Worm (Caenorhabditis elegans) whole organism, L4 larva: ENCODE results near the gene tbx-2.

Source experiments
- D1046.2 ChIP-seq: fragments of 200-800 bp; sonication (Bioruptor generic); IDR thresholded peaks from 2 replicates; pipeline ENCODE4 v1.3.6; 2022; ENCODE audit warnings: missing genetic modification characterization, missing compliant biosample characterization
- F26F4.8 ChIP-seq: fragments of 200-800 bp; sonication (Bioruptor generic); conservative IDR thresholded peaks from 2 replicates; pipeline ENCODE4 v1.3.6; 2022; ENCODE audit warnings: missing genetic modification characterization, missing compliant biosample characterization
- T26A8.4 ChIP-seq: fragments of 200-800 bp; sonication (Bioruptor generic); IDR thresholded peaks from 2 replicates; pipeline ENCODE4 v1.3.6; 2022; ENCODE audit warnings: missing genetic modification characterization, missing compliant biosample characterization
- Y75B8A.6 ChIP-seq: fragments of 200-800 bp; sonication (Bioruptor generic); IDR thresholded peaks from 2 replicates; pipeline ENCODE4 v1.3.6; 2022; ENCODE audit warnings: missing genetic modification reagents, missing genetic modification characterization, missing compliant biosample characterization
- ZK337.2 ChIP-seq: fragments of 200-800 bp; sonication (Bioruptor generic); IDR thresholded peaks from 2 replicates; pipeline ENCODE4 v1.3.6; 2022; ENCODE audit warnings: missing genetic modification reagents, missing genetic modification characterization, missing compliant biosample characterization
- aha-1 ChIP-seq: fragments of 150-350 bp; peaks from one replicate; lab custom pipeline; 2014; ENCODE audit warnings: missing biosample characterization, missing genetic modification characterization
- aly-2 ChIP-seq: sonication (generic microtip); optimal IDR thresholded peaks from 2 replicates; lab custom pipeline; 2018; ENCODE audit warnings: missing biosample characterization, missing genetic modification characterization
- attf-4 ChIP-seq: sonication (generic microtip); optimal IDR thresholded peaks from 3 replicates; lab custom pipeline; 2017; ENCODE audit warnings: missing biosample characterization, missing genetic modification characterization
- ceh-28 ChIP-seq: fragments of 150-350 bp; optimal IDR thresholded peaks from 2 replicates; lab custom pipeline; 2014; ENCODE audit warnings: missing biosample characterization, missing genetic modification reagents, missing genetic modification characterization
- ceh-32 ChIP-seq: sonication (generic microtip); optimal IDR thresholded peaks from 2 replicates; lab custom pipeline; 2016; ENCODE audit warnings: mild to moderate bottlenecking, missing genetic modification characterization, missing compliant biosample characterization; ENCODE audit not compliant: poor library complexity
- ces-1 ChIP-seq: fragments of 150-350 bp; sonication (generic microtip); optimal IDR thresholded peaks from 4 replicates; lab custom pipeline; 2014; ENCODE audit warnings: missing biosample characterization, missing genetic modification reagents, missing genetic modification characterization
- daf-16 ChIP-seq, 3 experiments: sonication (generic microtip); optimal IDR thresholded peaks; 2 replicates each; lab custom pipeline; 2016 to 2017; ENCODE audit warnings: missing genetic modification characterization in 3 of 3, missing genetic modification reagents in 3 of 3, mild to moderate bottlenecking in 2 of 3, missing compliant biosample characterization in 2 of 3, missing biosample characterization in 1 of 3, moderate library complexity in 1 of 3
- daf-8 ChIP-seq: fragments of 200-800 bp; sonication (Bioruptor generic); IDR thresholded peaks from 2 replicates; pipeline ENCODE4 v1.3.6; 2022; ENCODE audit warnings: missing genetic modification characterization, missing compliant biosample characterization
- dmd-6 ChIP-seq: fragments of 200-800 bp; sonication (Bioruptor generic); IDR thresholded peaks from 2 replicates; pipeline ENCODE4 v1.3.6; 2022; ENCODE audit warnings: missing genetic modification reagents, missing genetic modification characterization, missing compliant biosample characterization
- dmd-8 ChIP-seq: fragments of 200-800 bp; sonication (Bioruptor generic); IDR thresholded peaks from 2 replicates; pipeline ENCODE4 v1.3.6; 2022; ENCODE audit warnings: missing genetic modification characterization, missing compliant biosample characterization
- dmd-9 ChIP-seq: fragments of 200-800 bp; sonication (Bioruptor generic); IDR thresholded peaks from 2 replicates; pipeline ENCODE4 v1.3.6; 2022; ENCODE audit warnings: missing genetic modification reagents, missing genetic modification characterization, missing compliant biosample characterization
- dve-1 ChIP-seq: sonication (generic microtip); optimal IDR thresholded peaks from 2 replicates; lab custom pipeline; 2017; ENCODE audit warnings: antibody characterized with exemption, mild to moderate bottlenecking, missing genetic modification characterization, missing compliant biosample characterization; ENCODE audit not compliant: insufficient read depth
- egl-27 ChIP-seq: sonication (generic microtip); optimal IDR thresholded peaks from 3 replicates; lab custom pipeline; 2017; ENCODE audit warnings: missing biosample characterization, missing genetic modification reagents, missing genetic modification characterization
- egl-43 ChIP-seq: fragments of 200-800 bp; sonication (Bioruptor generic); IDR thresholded peaks from 2 replicates; pipeline ENCODE4 v1.3.6; 2022; ENCODE audit warnings: missing genetic modification reagents, missing genetic modification characterization, missing compliant biosample characterization
- fos-1 ChIP-seq: fragments of 150-350 bp; optimal IDR thresholded peaks from 2 replicates; lab custom pipeline; 2014; ENCODE audit warnings: missing biosample characterization, missing genetic modification characterization
- hlh-11 ChIP-seq: fragments of 200-800 bp; sonication (Bioruptor generic); optimal IDR thresholded peaks from 2 replicates; lab custom pipeline; 2018; ENCODE audit warnings: mild to moderate bottlenecking, missing genetic modification characterization, missing compliant biosample characterization
- hmg-1.1 ChIP-seq: fragments of 200-800 bp; sonication (Bioruptor generic); IDR thresholded peaks from 2 replicates; pipeline ENCODE4 v1.3.6; 2022; ENCODE audit warnings: missing genetic modification reagents, missing genetic modification characterization, missing compliant biosample characterization
- lim-7 ChIP-seq: fragments of 200-800 bp; sonication (Bioruptor generic); IDR thresholded peaks from 2 replicates; pipeline ENCODE4 v1.3.6; 2022; ENCODE audit warnings: missing genetic modification characterization, missing compliant biosample characterization
- madf-5 ChIP-seq, 2 experiments: fragments of 200-800 bp; sonication (Bioruptor generic); IDR thresholded peaks; 2 replicates each; pipeline ENCODE4 v1.3.6; 2022; ENCODE audit warnings: missing compliant biosample characterization in 2 of 2, missing genetic modification characterization in 2 of 2
- madf-9 ChIP-seq: fragments of 200-800 bp; sonication (Bioruptor generic); conservative IDR thresholded peaks from 2 replicates; pipeline ENCODE4 v1.3.6; 2022; ENCODE audit warnings: missing genetic modification reagents, missing genetic modification characterization, missing compliant biosample characterization
- mdl-1 ChIP-seq, 2 experiments: fragments of 150-350 bp in 1 of 2; sonication (generic microtip) in 1 of 2; optimal IDR thresholded peaks; 2 replicates each; lab custom pipeline; 2014 to 2017; ENCODE audit warnings: missing biosample characterization in 2 of 2, missing genetic modification characterization in 2 of 2
- mes-2 ChIP-seq: sonication (generic microtip); optimal IDR thresholded peaks from 2 replicates; lab custom pipeline; 2016; ENCODE audit warnings: missing genotype, mild to moderate bottlenecking, missing genetic modification characterization, missing compliant biosample characterization; ENCODE audit not compliant: poor library complexity, severe bottlenecking
- nhr-28 ChIP-seq: fragments of 150-350 bp; optimal IDR thresholded peaks from 2 replicates; lab custom pipeline; 2014; ENCODE audit warnings: missing biosample characterization, missing genetic modification characterization
- nhr-76 ChIP-seq: fragments of 150-350 bp; optimal IDR thresholded peaks from 2 replicates; lab custom pipeline; 2014; ENCODE audit warnings: missing biosample characterization, missing genetic modification characterization
- nhr-77 ChIP-seq: fragments of 150-350 bp; optimal IDR thresholded peaks from 2 replicates; lab custom pipeline; 2014; ENCODE audit warnings: missing biosample characterization, missing genetic modification characterization
- php-3 ChIP-seq: fragments of 200-800 bp; sonication (Bioruptor generic); IDR thresholded peaks from 2 replicates; pipeline ENCODE4 v1.3.6; 2022; ENCODE audit warnings: missing genetic modification reagents, missing genetic modification characterization, missing compliant biosample characterization
- pqm-1 ChIP-seq: sonication (generic microtip); optimal IDR thresholded peaks from 2 replicates; lab custom pipeline; 2017; ENCODE audit warnings: missing biosample characterization, missing genetic modification characterization
- rbr-2 ChIP-seq: sonication (generic microtip); optimal IDR thresholded peaks from 2 replicates; lab custom pipeline; 2016; ENCODE audit warnings: missing genotype, missing genetic modification characterization, missing compliant biosample characterization
- sdz-12 ChIP-seq: fragments of 200-800 bp; sonication (Bioruptor generic); optimal IDR thresholded peaks from 2 replicates; lab custom pipeline; 2018; ENCODE audit warnings: mild to moderate bottlenecking, missing genetic modification characterization, missing compliant biosample characterization
- set-16 ChIP-seq: fragments of 200-800 bp; sonication (Bioruptor generic); IDR thresholded peaks from 2 replicates; pipeline ENCODE4 v1.3.6; 2022; ENCODE audit warnings: missing genetic modification reagents, missing genetic modification characterization, missing compliant biosample characterization
- tag-97 ChIP-seq: fragments of 200-800 bp; sonication (Bioruptor generic); IDR thresholded peaks from 2 replicates; pipeline ENCODE4 v1.3.6; 2022; ENCODE audit warnings: missing genetic modification characterization, missing compliant biosample characterization
- unc-62 ChIP-seq, 3 experiments: fragments of 150-350 bp in 1 of 3; sonication (generic microtip); optimal IDR thresholded peaks in 2 of 3; peaks in 1 of 3; 1 replicate in 1 of 3; 2 replicates in 2 of 3; lab custom pipeline; 2014 to 2017; ENCODE audit warnings: missing biosample characterization in 3 of 3, missing genetic modification characterization in 3 of 3, missing genetic modification reagents in 3 of 3, missing genotype in 1 of 3
- zfp-3 ChIP-seq: fragments of 200-800 bp; sonication (Bioruptor generic); conservative IDR thresholded peaks from 2 replicates; pipeline ENCODE4 v1.3.6; 2022; ENCODE audit warnings: missing genetic modification reagents, missing genetic modification characterization, missing compliant biosample characterization
- zip-11 ChIP-seq: fragments of 200-800 bp; sonication (Bioruptor generic); IDR thresholded peaks from 2 replicates; pipeline ENCODE4 v1.3.6; 2022; ENCODE audit warnings: missing genetic modification characterization, missing compliant biosample characterization
- zip-2 ChIP-seq: fragments of 150-350 bp; optimal IDR thresholded peaks from 2 replicates; lab custom pipeline; 2014; ENCODE audit warnings: missing biosample characterization, missing genetic modification characterization
- ztf-11 ChIP-seq: fragments of 150-350 bp; optimal IDR thresholded peaks from 2 replicates; lab custom pipeline; 2014; ENCODE audit warnings: missing biosample characterization, missing genetic modification characterization

The tbx-2 gene

DNA sequence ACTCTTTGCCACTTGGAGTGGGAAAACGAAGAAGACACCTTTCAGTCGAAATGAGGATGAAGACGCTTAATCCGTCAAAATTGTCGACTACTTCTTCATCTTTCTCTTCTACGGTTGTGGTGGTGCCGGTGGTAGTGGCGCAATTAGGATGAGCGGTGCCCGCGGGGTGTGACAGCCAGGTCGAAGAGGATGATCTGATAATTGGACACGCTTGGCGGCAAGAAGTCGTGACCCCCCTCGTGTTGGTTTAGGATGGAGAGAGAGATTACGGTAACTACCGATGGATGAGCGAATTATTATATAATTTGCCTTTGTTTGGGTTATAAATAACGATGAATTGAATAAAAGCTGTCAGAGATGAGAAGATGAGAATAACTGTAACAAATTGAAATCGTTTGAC is 9.1 kb downstream of the tbx-2 start:
- TF ChIP-seq set-16 (GFP tag; lab: Robert Waterston, UW): peak; percentile 13; the same call in 1 of the 2 replicates
- TF ChIP-seq ZK337.2 (GFP tag; lab: Robert Waterston, UW): no peak
- TF ChIP-seq ceh-28 (tag; lab: Kevin White, UChicago): no peak
- TF ChIP-seq F26F4.8 (GFP tag; lab: Robert Waterston, UW): no peak
- TF ChIP-seq dmd-8 (GFP tag; lab: Robert Waterston, UW): no peak
- TF ChIP-seq zfp-3 (GFP tag; lab: Robert Waterston, UW): no peak
- no peak for TF ChIP-seq hmg-1.1
- no peak for TF ChIP-seq rbr-2 (tag; lab: Kevin White, UChicago)

DNA sequence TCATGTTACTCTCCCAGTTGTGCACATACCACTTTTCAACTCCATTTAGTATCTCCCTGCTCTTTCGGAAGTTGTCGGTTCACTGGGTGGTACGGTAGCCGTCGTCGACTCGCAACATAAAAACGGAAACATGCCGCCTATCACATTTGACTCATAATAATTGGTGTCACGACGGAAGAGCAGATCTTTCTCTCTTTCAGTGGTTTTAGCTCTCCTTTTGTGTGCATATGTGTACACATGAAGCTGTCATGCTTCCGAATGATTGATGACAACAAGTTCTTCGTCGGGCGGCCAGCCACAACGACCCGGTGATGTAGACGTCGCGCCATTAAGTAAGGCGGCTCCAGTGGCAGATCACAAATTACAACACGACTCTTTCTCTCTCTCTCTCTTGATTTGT is 10.3 kb downstream of the tbx-2 start:
- TF ChIP-seq egl-27 (tag; lab: Kevin White, UChicago): no peak
- no peak for TF ChIP-seq nhr-77 (tag; lab: Kevin White, UChicago)
- no peak for TF ChIP-seq zip-2
- no peak for TF ChIP-seq zip-11 (GFP tag; lab: Robert Waterston, UW)
- TF ChIP-seq T26A8.4 (GFP tag; lab: Robert Waterston, UW): no peak
- no peak for TF ChIP-seq madf-9 (GFP tag; lab: Robert Waterston, UW)
- no peak for TF ChIP-seq mdl-1 (tag; optimal IDR thresholded peaks at IDR 0.05; lab: Kevin White, UChicago)
- TF ChIP-seq nhr-28 (tag; lab: Kevin White, UChicago): no peak
- TF ChIP-seq Y75B8A.6 (GFP tag; lab: Robert Waterston, UW): no peak
- no peak for TF ChIP-seq attf-4
- TF ChIP-seq fos-1: no peak
- no peak for TF ChIP-seq egl-43 (GFP tag; lab: Robert Waterston, UW)
- no peak for TF ChIP-seq rbr-2 (tag; lab: Kevin White, UChicago)

DNA sequence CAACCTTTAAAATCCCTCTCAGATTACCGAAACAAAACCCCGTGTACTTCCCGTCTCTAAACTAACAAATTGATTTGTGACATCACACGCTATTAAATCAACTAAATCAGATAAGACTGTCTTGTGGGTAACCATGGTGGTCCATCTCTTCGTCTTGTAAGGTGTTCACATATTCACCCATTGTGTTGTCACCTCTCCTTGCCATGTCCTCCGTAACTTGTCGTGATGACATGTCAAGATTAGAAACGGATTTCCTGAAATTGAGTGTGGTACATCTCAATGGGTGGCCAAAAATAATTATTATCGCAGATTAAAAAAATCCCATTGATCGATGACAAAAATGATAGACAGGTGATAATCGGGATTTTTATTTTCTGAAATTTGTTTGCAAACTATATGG is 11.7 kb downstream of the tbx-2 start:
- peak in 1 of 2 experiments; percentile 61 for TF ChIP-seq unc-62 (GFP tag; optimal IDR thresholded peaks at IDR 0.05 in 1 of 2; lab: Kevin White, UChicago)
- no peak for TF ChIP-seq unc-62 (tag; optimal IDR thresholded peaks at IDR 0.05; lab: Kevin White, UChicago)
- TF ChIP-seq egl-43 (GFP tag; lab: Robert Waterston, UW): no peak

DNA sequence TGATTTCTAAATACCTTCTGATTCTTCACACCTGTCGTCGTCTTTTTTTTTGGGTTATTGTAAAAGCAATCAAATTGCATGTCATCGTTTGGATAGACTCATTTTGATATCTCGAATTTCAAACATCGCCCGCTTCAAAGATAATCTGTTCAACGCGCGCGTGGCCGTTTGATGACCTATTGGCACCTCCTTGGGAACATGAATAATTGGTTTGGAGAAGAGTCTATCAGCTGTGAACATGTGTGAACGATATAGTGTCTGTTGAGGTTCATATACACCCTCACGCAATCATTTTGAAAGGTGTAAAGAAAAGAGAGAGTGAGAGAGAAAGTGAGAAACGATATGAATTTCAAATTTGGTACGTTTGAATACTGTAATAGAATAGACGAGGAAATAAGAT is 15.5 kb downstream of the tbx-2 start:
- TF ChIP-seq T26A8.4 (GFP tag; lab: Robert Waterston, UW): no peak
- TF ChIP-seq aha-1 (tag; lab: Kevin White, UChicago): peak; percentile 74

DNA sequence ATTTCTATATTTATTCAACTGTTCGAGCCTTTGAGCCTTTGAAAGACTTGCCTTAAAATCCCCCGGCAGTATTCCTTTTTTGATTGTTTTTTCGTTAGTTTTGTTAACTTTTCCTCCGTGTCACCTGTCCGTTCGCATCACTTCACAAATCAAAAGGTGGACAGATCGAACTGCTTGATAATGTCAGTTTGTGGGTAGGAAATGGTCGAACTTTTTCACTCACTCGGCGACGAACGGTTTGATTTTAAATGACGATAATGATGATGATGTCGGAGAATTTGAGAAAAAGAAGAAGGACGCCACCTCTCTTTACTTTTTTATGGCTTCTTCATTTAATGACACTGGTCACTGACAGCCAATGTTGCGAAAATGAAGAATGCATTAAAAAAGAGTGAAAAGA is 17.0 kb downstream of the tbx-2 start:
- TF ChIP-seq mes-2 (no peak), nhr-28 (tag; lab: Kevin White, UChicago) (no peak), pqm-1 (no peak), D1046.2 (GFP tag; lab: Robert Waterston, UW) (no peak)

DNA sequence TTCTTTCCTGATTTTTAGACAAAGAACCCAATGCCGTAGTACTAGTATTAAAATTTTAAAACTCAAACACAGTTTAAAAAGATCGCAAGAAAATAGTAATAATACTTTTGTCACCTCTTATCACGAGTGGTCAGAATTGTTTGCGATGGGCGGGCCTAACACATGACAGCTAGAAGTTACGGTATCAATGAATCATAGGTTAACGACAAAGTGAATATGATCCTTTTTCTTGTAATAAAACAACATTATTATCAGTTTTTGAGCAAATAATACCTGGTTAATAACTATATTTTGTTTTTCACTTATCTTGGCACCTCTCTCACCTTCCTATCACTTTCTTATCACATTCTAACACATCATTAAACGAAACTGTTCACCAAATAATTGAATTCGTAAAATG is 23.1 kb downstream of the tbx-2 start:
- TF ChIP-seq lim-7 (GFP tag; lab: Robert Waterston, UW): no peak
- no peak for TF ChIP-seq dmd-9 (GFP tag; lab: Robert Waterston, UW)
- TF ChIP-seq set-16 (GFP tag; lab: Robert Waterston, UW): no peak
- TF ChIP-seq dve-1 (tag; lab: Kevin White, UChicago): no peak
- peak; percentile 12 for TF ChIP-seq pqm-1
- no peak for TF ChIP-seq ces-1 (GFP tag; lab: Kevin White, UChicago)
- TF ChIP-seq daf-8 (GFP tag; lab: Robert Waterston, UW): no peak
- TF ChIP-seq ztf-11: no peak
- TF ChIP-seq php-3 (GFP tag; lab: Robert Waterston, UW): peak; percentile 92
- no peak for TF ChIP-seq nhr-76
- TF ChIP-seq dmd-6 (GFP tag; lab: Robert Waterston, UW): peak; percentile 8; the same call in 1 of the 2 replicates
- TF ChIP-seq daf-16 (GFP tag; optimal IDR thresholded peaks at IDR 0.05; lab: Kevin White, UChicago): no peak
- TF ChIP-seq daf-16 (tag; optimal IDR thresholded peaks at IDR 0.05; lab: Kevin White, UChicago): peak; percentile 73
- TF ChIP-seq madf-5 (GFP tag; IDR thresholded peaks at IDR 0.05; lab: Robert Waterston, UW): no peak
- TF ChIP-seq nhr-77 (tag; lab: Kevin White, UChicago): no peak
- TF ChIP-seq zip-2: no peak
- no peak for TF ChIP-seq sdz-12
- peak; percentile 23 for TF ChIP-seq hlh-11
- peak; percentile 35 for TF ChIP-seq nhr-28 (tag; lab: Kevin White, UChicago)
- TF ChIP-seq unc-62 (GFP tag; optimal IDR thresholded peaks at IDR 0.05 in 1 of 2; lab: Kevin White, UChicago): peak in 1 of 2 experiments; percentile 94
- TF ChIP-seq unc-62 (tag; optimal IDR thresholded peaks at IDR 0.05; lab: Kevin White, UChicago): no peak
- no peak for TF ChIP-seq F26F4.8 (GFP tag; lab: Robert Waterston, UW)
- no peak for TF ChIP-seq ceh-32 (tag; lab: Kevin White, UChicago)
- TF ChIP-seq tag-97 (GFP tag; lab: Robert Waterston, UW): no peak
- TF ChIP-seq aly-2 (tag; lab: Kevin White, UChicago): no peak
